Worm (Caenorhabditis elegans) whole organism, L1 larva: Measurements from ENCODE around the gene F55F10.1.

Source experiments
- ama-1 ChIP-seq: fragments of 150-350 bp; optimal IDR thresholded peaks from 2 replicates; lab custom pipeline; 2014
- elt-3 ChIP-seq, 6 experiments: fragments of 150-350 bp in 1 of 6; sonication (generic microtip); optimal IDR thresholded peaks; 2 replicates each; lab custom pipeline; 2017 to 2018; ENCODE audit warnings: missing biosample characterization in 6 of 6, missing genetic modification characterization in 6 of 6, inconsistent platforms in 1 of 6

DNA sequence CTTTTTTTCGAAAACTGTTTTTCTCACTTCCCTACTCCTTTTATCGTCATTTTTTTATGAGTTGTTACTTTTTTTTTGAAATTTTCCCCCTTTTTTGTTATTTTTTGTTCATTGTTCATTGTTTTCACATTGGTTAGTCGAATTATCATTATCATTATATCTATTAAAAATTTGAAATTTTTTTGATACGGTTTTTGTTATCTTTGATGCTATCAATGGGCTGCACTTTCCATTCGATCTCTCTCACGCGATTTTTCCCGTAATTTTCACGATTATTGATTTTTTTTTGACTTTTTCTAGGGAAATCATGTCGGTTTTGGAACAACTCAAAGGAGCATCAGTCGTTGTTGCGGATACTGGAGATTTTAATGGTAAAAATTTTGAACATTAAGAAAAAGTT lies 25.7 kb downstream of the F55F10.1 start, which contains the start of gene tald-1:
- TF ChIP-seq elt-3 (tag; optimal IDR thresholded peaks at IDR 0.05; lab: Kevin White, UChicago) (no peak), ama-1 (lab: Kevin White, UChicago) (no peak)
